Worm (Caenorhabditis elegans): ENCODE data around the gene lem-2.

The lem-2 gene

ce11 chrII:14034559-14034958 is 28.7 kb upstream of the lem-2 start:
- TF ChIP-seq mep-1 (tag; optimal IDR thresholded peaks at IDR 0.05): no peak
- TF ChIP-seq C16A3.4 (tag; optimal IDR thresholded peaks at IDR 0.05): no peak
- TF ChIP-seq dsc-1 (tag; optimal IDR thresholded peaks at IDR 0.05): no peak
- TF ChIP-seq rnt-1 (tag; optimal IDR thresholded peaks at IDR 0.05): no peak
- TF ChIP-seq fkh-4 (tag; optimal IDR thresholded peaks at IDR 0.05; ENCODE audit: borderline replicate concordance): no peak
- TF ChIP-seq fkh-10 (GFP tag; optimal IDR thresholded peaks at IDR 0.05): no peak
- no peak for TF ChIP-seq lin-39 (tag; optimal IDR thresholded peaks at IDR 0.05)
- no peak for TF ChIP-seq swsn-7 (tag; optimal IDR thresholded peaks at IDR 0.05)
- no peak for TF ChIP-seq nhr-84 (tag; optimal IDR thresholded peaks at IDR 0.05)
- TF ChIP-seq unc-30 (tag; optimal IDR thresholded peaks at IDR 0.05): no peak
- no peak for TF ChIP-seq efl-1 (optimal IDR thresholded peaks at IDR 0.05)
- no peak for TF ChIP-seq efl-1 (GFP tag; optimal IDR thresholded peaks at IDR 0.05 in 1 of 2)
- no peak for TF ChIP-seq dpl-1 (GFP tag; optimal IDR thresholded peaks at IDR 0.05)
- TF ChIP-seq ceh-90 (tag; optimal IDR thresholded peaks at IDR 0.05): no peak
- no peak for TF ChIP-seq pax-3 (tag; optimal IDR thresholded peaks at IDR 0.05)
- no peak for TF ChIP-seq aha-1 (tag; optimal IDR thresholded peaks at IDR 0.05)
- TF ChIP-seq vab-15 (tag; optimal IDR thresholded peaks at IDR 0.05): no peak
- TF ChIP-seq zip-4 (GFP tag; optimal IDR thresholded peaks at IDR 0.05): no peak

ce11 chrII:14036724-14037483 is 26.3 kb upstream of the lem-2 start:
- no peak for TF ChIP-seq ztf-11 (tag; optimal IDR thresholded peaks at IDR 0.05)
- TF ChIP-seq nhr-47 (tag; optimal IDR thresholded peaks at IDR 0.05): peak; percentile 62
- TF ChIP-seq efl-1 (optimal IDR thresholded peaks at IDR 0.05): no peak
- TF ChIP-seq efl-1 (GFP tag; optimal IDR thresholded peaks at IDR 0.05 in 1 of 2): peak in 1 of 2 experiments; percentile 6
- peak; percentile 87 for TF ChIP-seq fkh-10 (GFP tag; optimal IDR thresholded peaks at IDR 0.05)
- TF ChIP-seq unc-86 (tag; optimal IDR thresholded peaks at IDR 0.05): peak; percentile 83
- TF ChIP-seq rnt-1 (tag; optimal IDR thresholded peaks at IDR 0.05): peak; percentile 7
- TF ChIP-seq Y116A8C.19 (tag; optimal IDR thresholded peaks at IDR 0.05; ENCODE audit: borderline replicate concordance): no peak
- TF ChIP-seq lsy-2 (tag; optimal IDR thresholded peaks at IDR 0.05): peak; percentile 2 to 44
- TF ChIP-seq swsn-7 (tag; optimal IDR thresholded peaks at IDR 0.05): peak; percentile 40
- peak in 1 of 3 experiments; percentile 16 for TF ChIP-seq dpl-1 (GFP tag; optimal IDR thresholded peaks at IDR 0.05)
- peak; percentile 62 for TF ChIP-seq nhr-77 (tag; optimal IDR thresholded peaks at IDR 0.05)
- TF ChIP-seq lin-35 (GFP tag; optimal IDR thresholded peaks at IDR 0.05): peak in 1 of 2 experiments; percentile 9
- TF ChIP-seq zip-4 (GFP tag; optimal IDR thresholded peaks at IDR 0.05): peak; percentile 20
- no peak for TF ChIP-seq zag-1 (tag; optimal IDR thresholded peaks at IDR 0.05)
- no peak for TF ChIP-seq pax-3 (tag; optimal IDR thresholded peaks at IDR 0.05)
- TF ChIP-seq mep-1 (tag; optimal IDR thresholded peaks at IDR 0.05): peak; percentile 23
- TF ChIP-seq lin-14 (GFP tag; optimal IDR thresholded peaks at IDR 0.05): peak; percentile 92
- peak; percentile 34 for TF ChIP-seq snu-23 (GFP tag; optimal IDR thresholded peaks at IDR 0.05)
- TF ChIP-seq ceh-82 (tag; optimal IDR thresholded peaks at IDR 0.05): peak in 1 of 3 experiments; percentile 51
- no peak for TF ChIP-seq mdl-1 (tag; optimal IDR thresholded peaks at IDR 0.05)
- peak; percentile 67 for TF ChIP-seq nhr-71 (tag; optimal IDR thresholded peaks at IDR 0.05)
- TF ChIP-seq nhr-12 (tag; optimal IDR thresholded peaks at IDR 0.05): no peak
- peak; percentile 32 for TF ChIP-seq nhr-20 (tag; optimal IDR thresholded peaks at IDR 0.05)
- TF ChIP-seq fos-1 (tag; optimal IDR thresholded peaks at IDR 0.05): no peak
- TF ChIP-seq C16A3.4 (tag; optimal IDR thresholded peaks at IDR 0.05): no peak
- TF ChIP-seq tbx-2 (tag; optimal IDR thresholded peaks at IDR 0.05): peak; percentile 70
- no peak for TF ChIP-seq pag-3 (tag; optimal IDR thresholded peaks at IDR 0.05; ENCODE audit: borderline replicate concordance, insufficient read depth)
- no peak; the same call in 1 of the 2 replicates for TF ChIP-seq isw-1 (GFP tag; IDR thresholded peaks at IDR 0.05)
- TF ChIP-seq irx-1 (tag; optimal IDR thresholded peaks at IDR 0.05): peak; percentile 27
- no peak for TF ChIP-seq elt-2 (tag; optimal IDR thresholded peaks at IDR 0.05)
- TF ChIP-seq ceh-90 (tag; optimal IDR thresholded peaks at IDR 0.05): no peak
- peak; percentile 64 for TF ChIP-seq egl-13 (tag; optimal IDR thresholded peaks at IDR 0.05)
- TF ChIP-seq nhr-19 (GFP tag; conservative IDR thresholded peaks at IDR 0.05): 0 out of 2 replicates have a peak, but pooled peaks have one; percentile 8
